Worm (Caenorhabditis elegans) whole organism, late embryonic: Measurements from ENCODE around the gene F56D2.2.

Source experiments
- C08G9.2 ChIP-seq: sonication (generic microtip); optimal IDR thresholded peaks from 2 replicates; lab custom pipeline; 2016; ENCODE audit warnings: mild to moderate bottlenecking, missing genetic modification characterization, moderate library complexity, missing compliant biosample characterization
- C38D4.7 ChIP-seq: fragments of 200-800 bp; sonication (Bioruptor generic); optimal IDR thresholded peaks from 2 replicates; lab custom pipeline; 2018; ENCODE audit warnings: mild to moderate bottlenecking, missing genetic modification characterization, moderate library complexity, missing compliant biosample characterization
- F13H6.1 ChIP-seq: sonication (generic microtip); optimal IDR thresholded peaks from 2 replicates; lab custom pipeline; 2016; ENCODE audit warnings: missing genetic modification characterization, missing compliant biosample characterization
- K02D7.2 ChIP-seq: sonication (generic microtip); optimal IDR thresholded peaks from 2 replicates; lab custom pipeline; 2017; ENCODE audit warnings: mild to moderate bottlenecking, missing genetic modification characterization, missing compliant biosample characterization
- K09A11.1 ChIP-seq: sonication (generic microtip); optimal IDR thresholded peaks from 2 replicates; lab custom pipeline; 2017; ENCODE audit warnings: antibody characterized with exemption, mild to moderate bottlenecking, missing genetic modification characterization, missing compliant biosample characterization; ENCODE audit not compliant: insufficient read depth
- ahr-1 ChIP-seq: sonication (generic microtip); optimal IDR thresholded peaks from 2 replicates; lab custom pipeline; 2016; ENCODE audit warnings: missing genetic modification characterization, missing compliant biosample characterization
- ceh-14 ChIP-seq: sonication (generic microtip); optimal IDR thresholded peaks from 2 replicates; lab custom pipeline; 2016; ENCODE audit warnings: missing genotype, missing genetic modification characterization, missing compliant biosample characterization
- ceh-18 ChIP-seq: sonication (generic microtip); optimal IDR thresholded peaks from 2 replicates; lab custom pipeline; 2016; ENCODE audit warnings: missing genetic modification characterization, missing compliant biosample characterization
- ceh-19 ChIP-seq: fragments of 200-800 bp; sonication (Bioruptor generic); optimal IDR thresholded peaks from 2 replicates; lab custom pipeline; 2018; ENCODE audit warnings: mild to moderate bottlenecking, missing genetic modification characterization, missing compliant biosample characterization
- ceh-2 ChIP-seq: sonication (generic microtip); optimal IDR thresholded peaks from 2 replicates; lab custom pipeline; 2016; ENCODE audit warnings: missing genotype, missing genetic modification characterization, missing compliant biosample characterization
- ceh-22 ChIP-seq: sonication (generic microtip); optimal IDR thresholded peaks from 2 replicates; lab custom pipeline; 2017; ENCODE audit warnings: missing biosample characterization, missing genetic modification characterization
- ceh-31 ChIP-seq: sonication (generic microtip); optimal IDR thresholded peaks from 2 replicates; lab custom pipeline; 2016; ENCODE audit warnings: missing genetic modification characterization, missing compliant biosample characterization
- ceh-34 ChIP-seq: sonication (generic microtip); optimal IDR thresholded peaks from 2 replicates; lab custom pipeline; 2016; ENCODE audit warnings: mild to moderate bottlenecking, missing genetic modification characterization, missing compliant biosample characterization
- ceh-48 ChIP-seq: sonication (generic microtip); optimal IDR thresholded peaks from 2 replicates; lab custom pipeline; 2016; ENCODE audit warnings: missing genetic modification characterization, inconsistent platforms, missing compliant biosample characterization
- dmd-4 ChIP-seq: sonication (generic microtip); optimal IDR thresholded peaks from 2 replicates; lab custom pipeline; 2016; ENCODE audit warnings: borderline replicate concordance, missing genetic modification characterization, missing compliant biosample characterization
- elt-2 ChIP-seq: sonication (generic microtip); optimal IDR thresholded peaks from 2 replicates; lab custom pipeline; 2016; ENCODE audit warnings: missing genetic modification reagents, missing genetic modification characterization, missing compliant biosample characterization
- ets-4 ChIP-seq: sonication (generic microtip); optimal IDR thresholded peaks from 2 replicates; lab custom pipeline; 2016; ENCODE audit warnings: missing genetic modification characterization, missing compliant biosample characterization
- eyg-1 ChIP-seq: sonication (generic microtip); optimal IDR thresholded peaks from 2 replicates; lab custom pipeline; 2016; ENCODE audit warnings: missing genotype, missing genetic modification characterization, missing compliant biosample characterization
- fax-1 ChIP-seq: sonication (generic microtip); optimal IDR thresholded peaks from 2 replicates; lab custom pipeline; 2016; ENCODE audit warnings: missing genotype, missing genetic modification characterization, missing compliant biosample characterization
- fkh-6 ChIP-seq: sonication (generic microtip); optimal IDR thresholded peaks from 2 replicates; lab custom pipeline; 2016; ENCODE audit warnings: missing genetic modification characterization, missing compliant biosample characterization
- hlh-15 ChIP-seq: sonication (generic microtip); optimal IDR thresholded peaks from 2 replicates; lab custom pipeline; 2016; ENCODE audit warnings: missing genetic modification characterization, missing compliant biosample characterization
- hlh-6 ChIP-seq: sonication (generic microtip); optimal IDR thresholded peaks from 2 replicates; lab custom pipeline; 2016; ENCODE audit warnings: missing genotype, missing genetic modification characterization, missing compliant biosample characterization
- hlh-8 ChIP-seq: sonication (generic microtip); optimal IDR thresholded peaks from 2 replicates; lab custom pipeline; 2016; ENCODE audit warnings: missing genotype, missing genetic modification characterization, missing compliant biosample characterization
- madf-2 ChIP-seq: sonication (generic microtip); optimal IDR thresholded peaks from 2 replicates; lab custom pipeline; 2017; ENCODE audit warnings: missing genetic modification characterization, missing compliant biosample characterization
- mec-3 ChIP-seq: sonication (generic microtip); optimal IDR thresholded peaks from 2 replicates; lab custom pipeline; 2016; ENCODE audit warnings: borderline replicate concordance, missing genetic modification characterization, missing compliant biosample characterization
- nfya-1 ChIP-seq: sonication (generic microtip); optimal IDR thresholded peaks from 2 replicates; lab custom pipeline; 2017; ENCODE audit warnings: missing genetic modification characterization, mild to moderate bottlenecking, missing compliant biosample characterization, antibody characterized with exemption, moderate library complexity
- npax-4 ChIP-seq: sonication (generic microtip); optimal IDR thresholded peaks from 2 replicates; lab custom pipeline; 2016; ENCODE audit warnings: missing genetic modification characterization, missing compliant biosample characterization
- pag-3 ChIP-seq: sonication (generic microtip); optimal IDR thresholded peaks from 2 replicates; lab custom pipeline; 2016; ENCODE audit warnings: missing compliant biosample characterization, missing genetic modification characterization, borderline replicate concordance
- pat-9 ChIP-seq: fragments of 200-800 bp; sonication (Bioruptor generic); optimal IDR thresholded peaks from 2 replicates; lab custom pipeline; 2018; ENCODE audit warnings: mild to moderate bottlenecking, missing genetic modification characterization, moderate library complexity, missing compliant biosample characterization
- pax-1 ChIP-seq: fragments of 150-350 bp; optimal IDR thresholded peaks from 2 replicates; lab custom pipeline; 2014; ENCODE audit warnings: missing biosample characterization, missing genetic modification characterization
- pha-2 ChIP-seq: sonication (generic microtip); optimal IDR thresholded peaks from 2 replicates; lab custom pipeline; 2017; ENCODE audit warnings: mild to moderate bottlenecking, missing genetic modification characterization, missing compliant biosample characterization
- ref-2 ChIP-seq: sonication (generic microtip); optimal IDR thresholded peaks from 2 replicates; lab custom pipeline; 2016; ENCODE audit warnings: missing genetic modification characterization, missing compliant biosample characterization
- rnt-1 ChIP-seq: sonication (generic microtip); optimal IDR thresholded peaks from 2 replicates; lab custom pipeline; 2016; ENCODE audit warnings: missing genetic modification characterization, missing compliant biosample characterization
- sdc-2 ChIP-seq: sonication (generic microtip); optimal IDR thresholded peaks from 2 replicates; lab custom pipeline; 2016; ENCODE audit warnings: missing genotype, missing genetic modification characterization, missing compliant biosample characterization
- sox-4 ChIP-seq: sonication (generic microtip); optimal IDR thresholded peaks from 2 replicates; lab custom pipeline; 2017; ENCODE audit warnings: mild to moderate bottlenecking, missing genetic modification characterization, inconsistent platforms, missing compliant biosample characterization
- syd-9 ChIP-seq: sonication (generic microtip); optimal IDR thresholded peaks from 2 replicates; lab custom pipeline; 2016; ENCODE audit warnings: mild to moderate bottlenecking, missing genetic modification characterization, moderate library complexity, missing compliant biosample characterization
- tbx-2 ChIP-seq: sonication (generic microtip); optimal IDR thresholded peaks from 2 replicates; lab custom pipeline; 2016; ENCODE audit warnings: missing genetic modification characterization, missing compliant biosample characterization
- tbx-7 ChIP-seq: sonication (generic microtip); optimal IDR thresholded peaks from 2 replicates; lab custom pipeline; 2016; ENCODE audit warnings: missing genotype, missing genetic modification characterization, missing compliant biosample characterization
- ttx-3 ChIP-seq: sonication (generic microtip); optimal IDR thresholded peaks from 2 replicates; lab custom pipeline; 2016; ENCODE audit warnings: missing genetic modification reagents, missing genetic modification characterization, missing compliant biosample characterization
- unc-3 ChIP-seq, 2 experiments: fragments of 200-800 bp in 1 of 2; sonication (Bioruptor generic) in 1 of 2; sonication (generic microtip) in 1 of 2; conservative IDR thresholded peaks in 1 of 2; optimal IDR thresholded peaks in 1 of 2; 2 replicates each; pipeline versions ENCODE4 v1.3.6 to Lab custom; 2016 to 2022; ENCODE audit warnings: missing compliant biosample characterization in 2 of 2, missing genetic modification characterization in 2 of 2, missing genetic modification reagents in 1 of 2
- unc-42 ChIP-seq: sonication (generic microtip); optimal IDR thresholded peaks from 2 replicates; lab custom pipeline; 2016; ENCODE audit warnings: missing genotype, missing genetic modification characterization, missing compliant biosample characterization
- unc-55 ChIP-seq: sonication (generic microtip); optimal IDR thresholded peaks from 2 replicates; lab custom pipeline; 2017; ENCODE audit warnings: missing biosample characterization, missing genetic modification reagents, missing genetic modification characterization
- unc-86 ChIP-seq: sonication (generic microtip); optimal IDR thresholded peaks from 2 replicates; lab custom pipeline; 2016; ENCODE audit warnings: missing genetic modification characterization, missing compliant biosample characterization
- zip-5 ChIP-seq: sonication (generic microtip); optimal IDR thresholded peaks from 2 replicates; lab custom pipeline; 2016; ENCODE audit warnings: missing genetic modification characterization, missing compliant biosample characterization

Gene F56D2.2

ce11 chrIII:5603439-5603986 lies 16.4 kb downstream of the F56D2.2 start, which contains the start of gene madf-11:
TSS of gene madf-11 (minus strand) at chrIII:5603489.
- peak; percentile 67 for TF ChIP-seq hlh-8
- no peak for TF ChIP-seq hlh-15 (tag; lab: Kevin White, UChicago)
- TF ChIP-seq unc-55 (GFP tag; lab: Kevin White, UChicago), result no peak
- TF ChIP-seq ceh-19 (GFP tag; lab: Kevin White, UChicago), result peak; percentile 29
- peak; percentile 26 for TF ChIP-seq ceh-18 (tag; lab: Kevin White, UChicago)
- TF ChIP-seq ref-2 (tag; lab: Kevin White, UChicago), result peak; percentile 65
- no peak for TF ChIP-seq K02D7.2 (tag; lab: Kevin White, UChicago)
- TF ChIP-seq ets-4 (tag; lab: Kevin White, UChicago), result peak; percentile 98
- TF ChIP-seq pha-2 (tag; lab: Kevin White, UChicago), result peak; percentile 21
- TF ChIP-seq npax-4 (tag; lab: Kevin White, UChicago), result no peak
- TF ChIP-seq tbx-2 (tag; lab: Kevin White, UChicago), result peak; percentile 84
- TF ChIP-seq tbx-7, result peak; percentile 70
- TF ChIP-seq ceh-31 (tag; lab: Kevin White, UChicago), result peak; percentile 94
- peak; percentile 64 for TF ChIP-seq ceh-48 (tag; lab: Kevin White, UChicago)
- peak; percentile 34 for TF ChIP-seq syd-9 (tag; lab: Kevin White, UChicago)
- TF ChIP-seq rnt-1 (tag; lab: Kevin White, UChicago), result peak; percentile 74
- peak; percentile 26 for TF ChIP-seq ceh-34 (tag; lab: Kevin White, UChicago)
- peak; percentile 18 for TF ChIP-seq F13H6.1
- no peak for TF ChIP-seq sox-4 (tag; lab: Kevin White, UChicago)
- peak; percentile 88 for TF ChIP-seq C08G9.2 (tag; lab: Kevin White, UChicago)
- no peak for TF ChIP-seq eyg-1 (tag; lab: Kevin White, UChicago)
- peak; percentile 67 for TF ChIP-seq unc-42 (tag; lab: Kevin White, UChicago)
- peak; percentile 17 for TF ChIP-seq sdc-2 (tag; lab: Kevin White, UChicago)
- peak; percentile 21 for TF ChIP-seq fkh-6 (tag; lab: Kevin White, UChicago)
- peak; percentile 49 for TF ChIP-seq hlh-6 (tag; lab: Kevin White, UChicago)
- no peak for TF ChIP-seq unc-3 (GFP tag; conservative IDR thresholded peaks at IDR 0.05; lab: Robert Waterston, UW)
- no peak for TF ChIP-seq unc-3 (tag; optimal IDR thresholded peaks at IDR 0.05; lab: Kevin White, UChicago)
- TF ChIP-seq ceh-2 (tag; lab: Kevin White, UChicago), result peak; percentile 82
- peak; percentile 49 for TF ChIP-seq dmd-4 (tag; lab: Kevin White, UChicago)
- no peak for TF ChIP-seq pag-3 (tag; lab: Kevin White, UChicago)
- TF ChIP-seq pat-9 (tag; lab: Kevin White, UChicago), result no peak
- TF ChIP-seq elt-2 (tag; lab: Kevin White, UChicago), result peak; percentile 36
- TF ChIP-seq pax-1 (tag; lab: Kevin White, UChicago), result peak; percentile 3
- no peak for TF ChIP-seq ahr-1 (tag; lab: Kevin White, UChicago)
- TF ChIP-seq fax-1 (tag; lab: Kevin White, UChicago), result peak; percentile 37
- no peak for TF ChIP-seq K09A11.1 (tag; lab: Kevin White, UChicago)
- TF ChIP-seq nfya-1, result peak; percentile 46
- TF ChIP-seq mec-3, result peak; percentile 82
- peak; percentile 27 for TF ChIP-seq zip-5 (tag; lab: Kevin White, UChicago)
- TF ChIP-seq ceh-14 (tag; lab: Kevin White, UChicago), result peak; percentile 46
- TF ChIP-seq ceh-22, result no peak
- TF ChIP-seq, all 69 proteins: peak for 28

ce11 chrIII:5604080-5604479 lies 17.0 kb downstream of the F56D2.2 start, which contains the start of gene xnd-1:
TSS of gene xnd-1 (plus strand) at chrIII:5604460.
- TF ChIP-seq nfya-1 (no peak), ttx-3 (tag; lab: Kevin White, UChicago) (no peak), npax-4 (tag; lab: Kevin White, UChicago) (no peak), C38D4.7 (GFP tag; lab: Kevin White, UChicago) (no peak), pat-9 (tag; lab: Kevin White, UChicago) (no peak), pag-3 (tag; lab: Kevin White, UChicago) (no peak), ahr-1 (tag; lab: Kevin White, UChicago) (no peak), fkh-6 (tag; lab: Kevin White, UChicago) (no peak), tbx-7 (no peak), hlh-15 (tag; lab: Kevin White, UChicago) (no peak), K02D7.2 (tag; lab: Kevin White, UChicago) (no peak), unc-86 (tag; lab: Kevin White, UChicago) (no peak), madf-2 (tag; lab: Kevin White, UChicago) (no peak), tbx-2 (tag; lab: Kevin White, UChicago) (no peak), ceh-2 (tag; lab: Kevin White, UChicago) (no peak)
